Worm (Caenorhabditis elegans) whole organism, mixed stage, embryonic: ENCODE data around the gene nhr-61.

Source experiments
- M03D4.4 ChIP-seq: sonication (generic microtip); optimal IDR thresholded peaks from 2 replicates; lab custom pipeline; 2017; ENCODE audit warnings: mild to moderate bottlenecking, missing genetic modification characterization, missing compliant biosample characterization
- blmp-1 ChIP-seq: fragments of 150-350 bp; optimal IDR thresholded peaks from 2 replicates; lab custom pipeline; 2014; ENCODE audit warnings: missing biosample characterization, missing genetic modification characterization
- ceh-43 ChIP-seq: fragments of 200-800 bp; sonication (Bioruptor generic); optimal IDR thresholded peaks from 2 replicates; lab custom pipeline; 2018; ENCODE audit warnings: mild to moderate bottlenecking, missing genetic modification characterization, moderate library complexity, missing compliant biosample characterization
- ces-1 ChIP-seq: fragments of 150-350 bp; optimal IDR thresholded peaks from 2 replicates; lab custom pipeline; 2014; ENCODE audit warnings: missing biosample characterization, missing genetic modification reagents, missing genetic modification characterization
- cnd-1 ChIP-seq: fragments of 200-800 bp; sonication (Bioruptor generic); optimal IDR thresholded peaks from 2 replicates; lab custom pipeline; 2018; ENCODE audit warnings: mild to moderate bottlenecking, missing genetic modification characterization, missing compliant biosample characterization
- drap-1 ChIP-seq: fragments of 200-800 bp; sonication (Bioruptor generic); optimal IDR thresholded peaks from 3 replicates; lab custom pipeline; 2018; ENCODE audit warnings: mild to moderate bottlenecking, missing genetic modification characterization, missing compliant biosample characterization
- flh-1 ChIP-seq: fragments of 200-800 bp; sonication (Bioruptor generic); optimal IDR thresholded peaks from 2 replicates; lab custom pipeline; 2018; ENCODE audit warnings: mild to moderate bottlenecking, missing genetic modification characterization, moderate library complexity, missing compliant biosample characterization
- ham-2 ChIP-seq: fragments of 200-800 bp; sonication (Bioruptor generic); optimal IDR thresholded peaks from 2 replicates; lab custom pipeline; 2018; ENCODE audit warnings: mild to moderate bottlenecking, missing genetic modification characterization, missing compliant biosample characterization
- lsy-2 ChIP-seq: fragments of 150-350 bp; optimal IDR thresholded peaks from 2 replicates; lab custom pipeline; 2014; ENCODE audit warnings: missing biosample characterization, missing genetic modification characterization
- mab-5 ChIP-seq: fragments of 150-350 bp; optimal IDR thresholded peaks from 2 replicates; lab custom pipeline; 2014; ENCODE audit warnings: missing biosample characterization, missing genetic modification characterization
- mep-1 ChIP-seq: fragments of 150-350 bp; optimal IDR thresholded peaks from 2 replicates; lab custom pipeline; 2017; ENCODE audit warnings: missing biosample characterization, missing genetic modification reagents, missing genetic modification characterization, inconsistent platforms
- mls-2 ChIP-seq: sonication (generic microtip); optimal IDR thresholded peaks from 2 replicates; lab custom pipeline; 2016; ENCODE audit warnings: mild to moderate bottlenecking, missing genetic modification characterization, moderate library complexity, missing compliant biosample characterization
- nhr-2 ChIP-seq: fragments of 150-350 bp; optimal IDR thresholded peaks from 2 replicates; lab custom pipeline; 2014; ENCODE audit warnings: missing biosample characterization, missing genetic modification characterization
- nhr-237 ChIP-seq: fragments of 150-350 bp; optimal IDR thresholded peaks from 2 replicates; lab custom pipeline; 2014; ENCODE audit warnings: missing biosample characterization, missing genetic modification characterization
- nhr-28 ChIP-seq: fragments of 150-350 bp; optimal IDR thresholded peaks from 2 replicates; lab custom pipeline; 2014; ENCODE audit warnings: missing biosample characterization, missing genetic modification characterization
- nhr-76 ChIP-seq: sonication (generic microtip); optimal IDR thresholded peaks from 2 replicates; lab custom pipeline; 2017; ENCODE audit warnings: missing biosample characterization, missing genetic modification characterization
- snpc-4 ChIP-seq: fragments of 150-350 bp; optimal IDR thresholded peaks from 2 replicates; lab custom pipeline; 2014; ENCODE audit warnings: missing biosample characterization, missing genetic modification characterization
- tbx-8 ChIP-seq: fragments of 200-800 bp; sonication (Bioruptor generic); optimal IDR thresholded peaks from 2 replicates; lab custom pipeline; 2018; ENCODE audit warnings: mild to moderate bottlenecking, missing genetic modification characterization, moderate library complexity, missing compliant biosample characterization
- unc-62 ChIP-seq: fragments of 150-350 bp; optimal IDR thresholded peaks from 2 replicates; lab custom pipeline; 2014; ENCODE audit warnings: missing biosample characterization, missing genetic modification reagents, missing genetic modification characterization
- zip-8 ChIP-seq: fragments of 150-350 bp; optimal IDR thresholded peaks from 2 replicates; lab custom pipeline; 2014; ENCODE audit warnings: missing biosample characterization, missing genetic modification characterization
- ztf-11 ChIP-seq: fragments of 150-350 bp; optimal IDR thresholded peaks from 2 replicates; lab custom pipeline; 2014; ENCODE audit warnings: missing biosample characterization, missing genetic modification characterization

nhr-61 gene

ce11 chrII:14772113-14772512 lies 46.2 kb downstream of the nhr-61 start:
- no peak for TF ChIP-seq nhr-237 (tag; lab: Kevin White, UChicago)
- TF ChIP-seq ztf-11 (tag; lab: Kevin White, UChicago): no peak
- TF ChIP-seq blmp-1 (tag; lab: Kevin White, UChicago): no peak
- no peak for TF ChIP-seq ham-2 (GFP tag; lab: Kevin White, UChicago)
- TF ChIP-seq tbx-8 (GFP tag; lab: Kevin White, UChicago): no peak
- no peak for TF ChIP-seq drap-1 (GFP tag; lab: Kevin White, UChicago)
- TF ChIP-seq, all 35 proteins: peak for 0

- no peak for TF ChIP-seq zip-8 (tag; lab: Kevin White, UChicago)
- no peak for TF ChIP-seq flh-1
- TF ChIP-seq nhr-2 (tag; lab: Kevin White, UChicago): no peak
- TF ChIP-seq nhr-28 (tag; lab: Kevin White, UChicago): no peak
- TF ChIP-seq cnd-1: no peak
- TF ChIP-seq drap-1 (GFP tag; lab: Kevin White, UChicago): no peak
Observed at ce11 chrII:14771096-14771495, 47.2 kb downstream of the nhr-61 start.

- TF ChIP-seq M03D4.4 (tag; lab: Kevin White, UChicago) (no peak), unc-62 (GFP tag; lab: Kevin White, UChicago) (no peak), nhr-28 (tag; lab: Kevin White, UChicago) (no peak), ztf-11 (tag; lab: Kevin White, UChicago) (no peak), ceh-43 (GFP tag; lab: Kevin White, UChicago) (no peak), cnd-1 (no peak), ces-1 (GFP tag; lab: Kevin White, UChicago) (no peak), snpc-4 (tag; lab: Kevin White, UChicago) (no peak), mls-2 (tag; lab: Kevin White, UChicago) (no peak), ham-2 (GFP tag; lab: Kevin White, UChicago) (no peak), mab-5 (tag; lab: Kevin White, UChicago) (no peak), mep-1 (tag; lab: Kevin White, UChicago) (no peak), nhr-76 (tag; lab: Kevin White, UChicago) (no peak), lsy-2 (tag; lab: Kevin White, UChicago) (no peak)
- TF ChIP-seq, all 35 proteins: peak for 0
Observed at ce11 chrII:14768804-14769203, 49.5 kb downstream of the nhr-61 start.
